Worm (Caenorhabditis elegans) whole organism, L4/young adult: ENCODE results near the gene Y69H2.15.

Experiments
- W03F9.2 ChIP-seq: fragments of 150-350 bp; optimal IDR thresholded peaks from 2 replicates; lab custom pipeline; 2014; ENCODE audit warnings: missing biosample characterization, missing genetic modification characterization
- dao-5 ChIP-seq: sonication (generic microtip); optimal IDR thresholded peaks from 2 replicates; lab custom pipeline; 2016; ENCODE audit warnings: missing genotype, missing genetic modification characterization, moderate library complexity, missing compliant biosample characterization
- him-1 ChIP-seq: sonication (generic microtip); optimal IDR thresholded peaks from 2 replicates; lab custom pipeline; 2016; ENCODE audit warnings: missing genotype, missing genetic modification reagents, missing genetic modification characterization, missing compliant biosample characterization

ce11 chrV:18670017-18670416, 43.4 kb upstream of the Y69H2.15 start, which contains the start of gene Y69H2.10:
- no peak for TF ChIP-seq him-1 (tag; lab: Kevin White, UChicago)
- TF ChIP-seq W03F9.2 (tag; lab: Kevin White, UChicago) = no peak
- TF ChIP-seq dao-5 = no peak
